Worm (Caenorhabditis elegans): ENCODE measurements around the gene gst-5.
"Not testable (repeated sequence)": the region's sequence is repeated elsewhere in the genome, so short reads cannot be mapped to it uniquely, and the experiment has no call there.

DNA sequence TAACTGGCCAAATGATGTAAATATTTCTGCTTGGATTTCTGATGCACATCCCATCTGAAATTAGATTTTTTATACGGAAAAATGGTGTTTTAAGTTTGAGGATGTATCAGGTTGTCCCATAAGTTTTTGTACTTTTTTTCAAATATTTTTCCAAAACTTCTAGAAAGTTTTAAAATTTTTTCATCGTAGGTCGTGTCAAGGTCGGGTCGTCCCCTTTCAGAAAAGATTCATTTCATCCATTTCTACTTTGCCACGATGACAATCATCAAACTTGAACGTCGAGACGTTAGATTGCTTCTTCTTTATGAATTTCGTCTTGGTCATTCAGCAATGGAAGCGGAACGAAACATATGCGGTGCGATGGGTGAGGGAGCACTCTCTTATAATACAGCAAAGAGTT is 45.8 kb upstream of the gst-5 start, which contains the start of gene sra-12:
- TF ChIP-seq zag-1 (tag; optimal IDR thresholded peaks at IDR 0.05); unc-39 (tag; optimal IDR thresholded peaks at IDR 0.05); snpc-4 (tag; optimal IDR thresholded peaks at IDR 0.05); fkh-10 (GFP tag; optimal IDR thresholded peaks at IDR 0.05); mdl-1 (tag; optimal IDR thresholded peaks at IDR 0.05); fos-1 (tag; optimal IDR thresholded peaks at IDR 0.05): not testable (repeated sequence)

Measured in whole organism, L3 larva.